Worm (Caenorhabditis elegans): ENCODE results near the gene cul-3.

Gene cul-3

DNA sequence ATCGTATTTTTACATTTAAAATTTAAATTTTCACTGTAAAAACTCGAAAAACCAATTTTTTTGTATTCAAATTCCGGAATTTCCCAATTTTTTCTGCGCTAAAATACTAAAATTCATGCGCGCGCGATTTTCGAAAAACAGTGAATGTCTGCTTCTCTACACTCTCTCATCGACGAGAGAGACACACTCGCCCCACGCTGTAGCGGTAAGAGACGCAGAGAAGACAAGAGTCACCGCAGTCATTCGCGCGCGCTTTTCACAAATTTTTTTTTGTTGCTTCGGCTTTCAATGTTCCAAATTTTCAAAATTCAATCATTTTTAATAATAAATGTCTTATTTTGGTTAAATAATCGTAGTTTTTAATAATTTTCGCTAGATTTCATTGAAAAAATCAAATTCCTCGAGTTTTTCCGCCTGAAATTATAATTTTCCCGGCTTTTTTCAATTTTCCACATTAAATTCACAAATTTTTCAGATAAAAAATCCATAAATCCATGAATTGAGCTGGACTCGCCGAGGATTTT lies 8.5 kb downstream of the cul-3 start, which contains the start of gene arid-1 (continued):
- TF ChIP-seq dpl-1 (GFP tag; optimal IDR thresholded peaks at IDR 0.05), result peak; percentile 65
- no peak for TF ChIP-seq nhr-237 (tag; optimal IDR thresholded peaks at IDR 0.05)
- TF ChIP-seq fkh-10 (GFP tag; optimal IDR thresholded peaks at IDR 0.05), result peak; percentile 39
- TF ChIP-seq attf-4 (tag; optimal IDR thresholded peaks at IDR 0.05), result no peak
- no peak for TF ChIP-seq saeg-2 (GFP tag; IDR thresholded peaks at IDR 0.05)
- no peak for TF ChIP-seq nhr-42 (GFP tag; IDR thresholded peaks at IDR 0.05)
- TF ChIP-seq dve-1 (tag; optimal IDR thresholded peaks at IDR 0.05; ENCODE audit: insufficient read depth), result peak; percentile 39
- TF ChIP-seq dmd-9 (GFP tag; IDR thresholded peaks at IDR 0.05), result no peak
- TF ChIP-seq hmg-1.1 (GFP tag; IDR thresholded peaks at IDR 0.05), result peak; percentile 78
- no peak for TF ChIP-seq F44E2.7 (GFP tag; IDR thresholded peaks at IDR 0.05)
- no peak for TF ChIP-seq daf-8 (GFP tag; IDR thresholded peaks at IDR 0.05)
- no peak for TF ChIP-seq D1046.2 (GFP tag; IDR thresholded peaks at IDR 0.05)
- no peak for TF ChIP-seq ztf-7 (tag; optimal IDR thresholded peaks at IDR 0.05)
- TF ChIP-seq sdz-12 (GFP tag; optimal IDR thresholded peaks at IDR 0.05), result no peak
- TF ChIP-seq aha-1 (tag), result peak; percentile 55
- TF ChIP-seq nhr-11 (tag; optimal IDR thresholded peaks at IDR 0.05), result no peak
- no peak for TF ChIP-seq mes-2 (tag; optimal IDR thresholded peaks at IDR 0.05; ENCODE audit: poor library complexity, severe bottlenecking)
- no peak for TF ChIP-seq nhr-6 (tag; optimal IDR thresholded peaks at IDR 0.05)
- peak; percentile 12; the same call in 1 of the 2 replicates for TF ChIP-seq dmd-6 (GFP tag; IDR thresholded peaks at IDR 0.05)
- no peak for TF ChIP-seq spr-1 (tag; optimal IDR thresholded peaks at IDR 0.05)
- no peak for TF ChIP-seq snpc-4 (tag; optimal IDR thresholded peaks at IDR 0.05)
- TF ChIP-seq arid-1 (GFP tag; conservative IDR thresholded peaks at IDR 0.05), result no peak

ce11 chrV:189436-189835 lies 12.2 kb downstream of the cul-3 start:
- TF ChIP-seq pqm-1 (tag; optimal IDR thresholded peaks at IDR 0.05) (no peak), set-16 (GFP tag; IDR thresholded peaks at IDR 0.05) (peak; percentile 19; the same call in 1 of the 2 replicates)

- TF ChIP-seq lin-29 (GFP tag; IDR thresholded peaks at IDR 0.05) (no peak), set-16 (GFP tag; IDR thresholded peaks at IDR 0.05) (peak; percentile 75), tag-97 (GFP tag; IDR thresholded peaks at IDR 0.05) (no peak), nhr-10 (tag; optimal IDR thresholded peaks at IDR 0.05) (no peak), madf-9 (GFP tag; conservative IDR thresholded peaks at IDR 0.05) (no peak), ceh-20 (GFP tag; IDR thresholded peaks at IDR 0.05) (no peak), nhr-77 (tag; optimal IDR thresholded peaks at IDR 0.05) (no peak), jun-1 (tag; optimal IDR thresholded peaks at IDR 0.05) (no peak)
Observed at ce11 chrV:194760-195159, 17.5 kb downstream of the cul-3 start.

- TF ChIP-seq aha-1 (tag), result peak; percentile 15
- TF ChIP-seq mdl-1 (tag; optimal IDR thresholded peaks at IDR 0.05), result no peak
- TF ChIP-seq madf-9 (GFP tag; conservative IDR thresholded peaks at IDR 0.05), result no peak
- TF ChIP-seq nhr-42 (GFP tag; IDR thresholded peaks at IDR 0.05), result no peak
Observed at ce11 chrV:201300-201699, 24.1 kb downstream of the cul-3 start, which contains the start of gene trpp-1. Gene trpp-1 (plus strand): TSS chrV:201600.

ce11 chrV:203855-204432 lies 26.7 kb downstream of the cul-3 start, which contains the start of gene lec-12:
Gene lec-12 (plus strand): TSS chrV:204382.
- TF ChIP-seq zfp-3 (GFP tag; conservative IDR thresholded peaks at IDR 0.05) (no peak), hmg-1.1 (GFP tag; IDR thresholded peaks at IDR 0.05) (peak; percentile 35; the same call in 1 of the 2 replicates), dmd-8 (GFP tag; IDR thresholded peaks at IDR 0.05) (no peak), daf-16 (GFP tag; optimal IDR thresholded peaks at IDR 0.05) (no peak), daf-16 (tag; optimal IDR thresholded peaks at IDR 0.05) (peak; percentile 92), lsy-2 (tag; optimal IDR thresholded peaks at IDR 0.05) (peak in 1 of 2 experiments; percentile 18), R02D3.7 (tag; optimal IDR thresholded peaks at IDR 0.05) (no peak), nhr-42 (GFP tag; IDR thresholded peaks at IDR 0.05) (no peak), dmd-6 (GFP tag; IDR thresholded peaks at IDR 0.05) (no peak), nhr-76 (tag; optimal IDR thresholded peaks at IDR 0.05) (no peak), hlh-30 (tag; optimal IDR thresholded peaks at IDR 0.05; ENCODE audit: insufficient read depth) (peak; percentile 65), gei-8 (GFP tag; optimal IDR thresholded peaks at IDR 0.05) (no peak), ceh-82 (tag; optimal IDR thresholded peaks at IDR 0.05) (no peak), nhr-28 (tag; optimal IDR thresholded peaks at IDR 0.05) (no peak), egl-27 (tag; optimal IDR thresholded peaks at IDR 0.05) (no peak), lin-13 (GFP tag; optimal IDR thresholded peaks at IDR 0.05) (no peak), madf-9 (GFP tag; conservative IDR thresholded peaks at IDR 0.05) (no peak), ztf-11 (tag; optimal IDR thresholded peaks at IDR 0.05) (no peak)

All from whole organism, L4 larva.